Fruit fly (Drosophila melanogaster): ENCODE measurements around the gene CG13070.

DNA sequence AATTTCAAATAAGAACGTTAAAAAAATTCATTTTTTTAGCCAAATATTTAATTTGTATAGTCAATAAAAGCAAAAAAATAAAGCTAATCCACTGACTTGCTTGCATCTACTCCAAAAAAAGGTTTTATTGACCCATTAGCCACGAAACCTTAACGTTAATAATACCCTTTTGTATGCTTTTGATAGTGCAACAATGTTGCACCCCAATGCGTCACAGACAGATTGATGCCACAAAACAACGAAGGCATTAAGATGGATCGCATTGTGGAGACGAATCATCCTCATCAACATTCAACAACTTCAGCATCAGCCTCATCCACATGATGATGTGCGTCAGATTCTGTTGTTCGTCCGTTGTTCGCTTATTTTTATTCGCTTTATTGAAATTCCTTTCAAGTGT is 47.7 kb upstream of the CG13070 start:
- TF ChIP-seq Sox102F (GFP tag; optimal IDR thresholded peaks at IDR 0.05) (no peak), cyc (GFP tag; optimal IDR thresholded peaks at IDR 0.05) (no peak), Eip78C (GFP tag) (peak; percentile 45), Hr39 (GFP tag; optimal IDR thresholded peaks at IDR 0.05) (no peak), Smox (GFP tag; optimal IDR thresholded peaks at IDR 0.05) (no peak), Ets21C (GFP tag; optimal IDR thresholded peaks at IDR 0.05) (no peak), Hr38 (GFP tag; optimal IDR thresholded peaks at IDR 0.05) (no peak), Ets96B (tag; optimal IDR thresholded peaks at IDR 0.05) (no peak), net (GFP tag; optimal IDR thresholded peaks at IDR 0.05) (no peak)

Data from whole organism, prepupa.